Worm (Caenorhabditis elegans) whole organism, early embryonic: ENCODE measurements around the gene F49C5.3.

ENCODE experiments used
- B0310.2 ChIP-seq: sonication (generic microtip); optimal IDR thresholded peaks from 2 replicates; lab custom pipeline; 2016; ENCODE audit warnings: mild to moderate bottlenecking, missing genetic modification characterization, missing compliant biosample characterization
- aly-1 ChIP-seq: sonication (generic microtip); optimal IDR thresholded peaks from 2 replicates; lab custom pipeline; 2016; ENCODE audit warnings: missing genetic modification characterization, missing compliant biosample characterization
- ama-1 ChIP-seq: fragments of 150-350 bp; optimal IDR thresholded peaks from 2 replicates; lab custom pipeline; 2014
- ets-7 ChIP-seq: sonication (generic microtip); optimal IDR thresholded peaks from 2 replicates; lab custom pipeline; 2016; ENCODE audit warnings: missing genotype, missing genetic modification characterization, missing compliant biosample characterization
- scrt-1 ChIP-seq: fragments of 200-800 bp; sonication (Bioruptor generic); IDR thresholded peaks from 2 replicates; pipeline ENCODE4 v1.3.6; 2022; ENCODE audit warnings: missing genetic modification characterization, missing compliant biosample characterization

DNA sequence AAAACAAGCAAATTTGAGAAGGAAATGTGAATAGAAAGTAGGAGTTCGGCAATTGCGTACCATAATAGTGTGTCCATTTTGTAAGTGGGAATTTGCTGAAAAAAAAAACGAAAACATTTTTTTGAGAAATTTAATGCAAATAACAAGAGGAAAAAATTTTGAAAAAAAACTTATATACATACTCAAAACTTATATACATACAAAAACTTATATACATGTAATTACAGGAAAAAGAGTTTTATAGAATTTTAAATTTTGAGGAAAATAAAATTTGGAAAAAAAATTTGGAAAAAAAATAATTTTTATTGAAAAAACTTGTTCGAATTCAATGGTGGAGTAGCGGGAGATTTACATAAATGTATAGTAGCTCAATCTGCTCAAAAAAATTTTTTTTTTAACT lies 33.5 kb upstream of the F49C5.3 start, which contains the start of gene ador-1:
- TF ChIP-seq ama-1 (lab: Kevin White, UChicago): no peak
- TF ChIP-seq scrt-1 (GFP tag; lab: Robert Waterston, UW): no peak
- no peak for TF ChIP-seq aly-1 (tag; lab: Kevin White, UChicago)
- TF ChIP-seq ets-7 (tag; lab: Kevin White, UChicago): no peak
- TF ChIP-seq B0310.2 (tag; lab: Kevin White, UChicago): no peak
